Worm (Caenorhabditis elegans) whole organism, L4 larva: ENCODE results near the gene nlp-34.

Experiments
- D1046.2 ChIP-seq: fragments of 200-800 bp; sonication (Bioruptor generic); IDR thresholded peaks from 2 replicates; pipeline ENCODE4 v1.3.6; 2022; ENCODE audit warnings: missing genetic modification characterization, missing compliant biosample characterization
- F44E2.7 ChIP-seq: fragments of 200-800 bp; sonication (Bioruptor generic); IDR thresholded peaks from 2 replicates; pipeline ENCODE4 v2.1.2; 2022; ENCODE audit warnings: missing genetic modification characterization, missing compliant biosample characterization
- T20F7.1 ChIP-seq: fragments of 200-800 bp; sonication (Bioruptor generic); optimal IDR thresholded peaks from 2 replicates; lab custom pipeline; 2018; ENCODE audit warnings: mild to moderate bottlenecking, missing genetic modification characterization, missing compliant biosample characterization
- T26A8.4 ChIP-seq: fragments of 200-800 bp; sonication (Bioruptor generic); IDR thresholded peaks from 2 replicates; pipeline ENCODE4 v1.3.6; 2022; ENCODE audit warnings: missing genetic modification characterization, missing compliant biosample characterization
- Y48G9A.11 ChIP-seq: fragments of 200-800 bp; sonication (Bioruptor generic); IDR thresholded peaks from 2 replicates; pipeline ENCODE4 v1.3.6; 2022; ENCODE audit warnings: missing genetic modification reagents, missing genetic modification characterization, missing compliant biosample characterization
- ZK546.5 ChIP-seq, 2 experiments: sonication (generic microtip); optimal IDR thresholded peaks; 2 replicates each; lab custom pipeline; 2017; ENCODE audit warnings: missing biosample characterization in 2 of 2, missing genetic modification characterization in 2 of 2
- ceh-20 ChIP-seq: fragments of 200-800 bp; sonication (Bioruptor generic); IDR thresholded peaks from 2 replicates; pipeline ENCODE4 v1.3.6; 2022; ENCODE audit warnings: missing genetic modification reagents, missing genetic modification characterization, missing compliant biosample characterization
- ceh-32 ChIP-seq: sonication (generic microtip); optimal IDR thresholded peaks from 2 replicates; lab custom pipeline; 2016; ENCODE audit warnings: mild to moderate bottlenecking, missing genetic modification characterization, missing compliant biosample characterization; ENCODE audit not compliant: poor library complexity
- daf-16 ChIP-seq, 3 experiments: sonication (generic microtip); optimal IDR thresholded peaks; 2 replicates each; lab custom pipeline; 2016 to 2017; ENCODE audit warnings: missing genetic modification characterization in 3 of 3, missing genetic modification reagents in 3 of 3, mild to moderate bottlenecking in 2 of 3, missing compliant biosample characterization in 2 of 3, missing biosample characterization in 1 of 3, moderate library complexity in 1 of 3
- egl-27 ChIP-seq: sonication (generic microtip); optimal IDR thresholded peaks from 3 replicates; lab custom pipeline; 2017; ENCODE audit warnings: missing biosample characterization, missing genetic modification reagents, missing genetic modification characterization
- fos-1 ChIP-seq: fragments of 150-350 bp; optimal IDR thresholded peaks from 2 replicates; lab custom pipeline; 2014; ENCODE audit warnings: missing biosample characterization, missing genetic modification characterization
- lim-7 ChIP-seq: fragments of 200-800 bp; sonication (Bioruptor generic); IDR thresholded peaks from 2 replicates; pipeline ENCODE4 v1.3.6; 2022; ENCODE audit warnings: missing genetic modification characterization, missing compliant biosample characterization
- lin-1 ChIP-seq: fragments of 200-800 bp; sonication (Bioruptor generic); IDR thresholded peaks from 2 replicates; pipeline ENCODE4 v1.3.6; 2022; ENCODE audit warnings: missing genetic modification reagents, missing genetic modification characterization, missing compliant biosample characterization
- lin-13 ChIP-seq: fragments of 150-350 bp; optimal IDR thresholded peaks from 2 replicates; lab custom pipeline; 2014; ENCODE audit warnings: missing biosample characterization, missing genetic modification reagents, missing genetic modification characterization
- lir-3 ChIP-seq: sonication (generic microtip); optimal IDR thresholded peaks from 2 replicates; lab custom pipeline; 2016; ENCODE audit warnings: mild to moderate bottlenecking, missing genetic modification characterization, missing compliant biosample characterization
- madf-5 ChIP-seq, 2 experiments: fragments of 200-800 bp; sonication (Bioruptor generic); IDR thresholded peaks; 2 replicates each; pipeline ENCODE4 v1.3.6; 2022; ENCODE audit warnings: missing compliant biosample characterization in 2 of 2, missing genetic modification characterization in 2 of 2
- mdl-1 ChIP-seq, 2 experiments: fragments of 150-350 bp in 1 of 2; sonication (generic microtip) in 1 of 2; optimal IDR thresholded peaks; 2 replicates each; lab custom pipeline; 2014 to 2017; ENCODE audit warnings: missing biosample characterization in 2 of 2, missing genetic modification characterization in 2 of 2
- mes-2 ChIP-seq: sonication (generic microtip); optimal IDR thresholded peaks from 2 replicates; lab custom pipeline; 2016; ENCODE audit warnings: missing genotype, mild to moderate bottlenecking, missing genetic modification characterization, missing compliant biosample characterization; ENCODE audit not compliant: poor library complexity, severe bottlenecking
- nhr-10 ChIP-seq: fragments of 150-350 bp; optimal IDR thresholded peaks from 2 replicates; lab custom pipeline; 2014; ENCODE audit warnings: missing biosample characterization, missing genetic modification characterization
- nhr-102 ChIP-seq: sonication (generic microtip); optimal IDR thresholded peaks from 2 replicates; lab custom pipeline; 2016; ENCODE audit warnings: mild to moderate bottlenecking, missing genetic modification characterization, moderate library complexity, missing compliant biosample characterization
- nhr-11 ChIP-seq: fragments of 150-350 bp; optimal IDR thresholded peaks from 2 replicates; lab custom pipeline; 2014; ENCODE audit warnings: missing biosample characterization, missing genetic modification characterization
- nhr-237 ChIP-seq: sonication (generic microtip); optimal IDR thresholded peaks from 2 replicates; lab custom pipeline; 2017; ENCODE audit warnings: missing biosample characterization, missing genetic modification characterization
- nhr-25 ChIP-seq: sonication (generic microtip); optimal IDR thresholded peaks from 2 replicates; lab custom pipeline; 2017; ENCODE audit warnings: missing genetic modification characterization, mild to moderate bottlenecking, missing compliant biosample characterization, antibody characterized with exemption, moderate library complexity, borderline replicate concordance; ENCODE audit not compliant: insufficient read depth
- nhr-28 ChIP-seq: fragments of 150-350 bp; optimal IDR thresholded peaks from 2 replicates; lab custom pipeline; 2014; ENCODE audit warnings: missing biosample characterization, missing genetic modification characterization
- nhr-6 ChIP-seq: fragments of 150-350 bp; optimal IDR thresholded peaks from 2 replicates; lab custom pipeline; 2014; ENCODE audit warnings: missing biosample characterization, missing genetic modification characterization
- nhr-76 ChIP-seq: fragments of 150-350 bp; optimal IDR thresholded peaks from 2 replicates; lab custom pipeline; 2014; ENCODE audit warnings: missing biosample characterization, missing genetic modification characterization
- nhr-77 ChIP-seq: fragments of 150-350 bp; optimal IDR thresholded peaks from 2 replicates; lab custom pipeline; 2014; ENCODE audit warnings: missing biosample characterization, missing genetic modification characterization
- pqm-1 ChIP-seq: sonication (generic microtip); optimal IDR thresholded peaks from 2 replicates; lab custom pipeline; 2017; ENCODE audit warnings: missing biosample characterization, missing genetic modification characterization
- skn-1 ChIP-seq: fragments of 150-350 bp; optimal IDR thresholded peaks from 2 replicates; lab custom pipeline; 2014; ENCODE audit warnings: missing biosample characterization, missing genetic modification characterization
- snpc-4 ChIP-seq: fragments of 150-350 bp; optimal IDR thresholded peaks from 2 replicates; lab custom pipeline; 2014; ENCODE audit warnings: missing biosample characterization, missing genetic modification characterization
- tra-1 ChIP-seq: fragments of 200-800 bp; sonication (Bioruptor generic); IDR thresholded peaks from 2 replicates; pipeline ENCODE4 v1.3.6; 2022; ENCODE audit warnings: missing genetic modification reagents, missing genetic modification characterization, missing compliant biosample characterization
- unc-130 ChIP-seq: sonication (generic microtip); optimal IDR thresholded peaks from 2 replicates; lab custom pipeline; 2016; ENCODE audit warnings: missing genetic modification reagents, missing genetic modification characterization, missing compliant biosample characterization
- unc-62 ChIP-seq, 3 experiments: fragments of 150-350 bp in 1 of 3; sonication (generic microtip); optimal IDR thresholded peaks in 2 of 3; peaks in 1 of 3; 1 replicate in 1 of 3; 2 replicates in 2 of 3; lab custom pipeline; 2014 to 2017; ENCODE audit warnings: missing biosample characterization in 3 of 3, missing genetic modification characterization in 3 of 3, missing genetic modification reagents in 3 of 3, missing genotype in 1 of 3
- zag-1 ChIP-seq: fragments of 150-350 bp; optimal IDR thresholded peaks from 2 replicates; lab custom pipeline; 2014; ENCODE audit warnings: missing biosample characterization, missing genetic modification characterization
- zfp-2 ChIP-seq: sonication (generic microtip); optimal IDR thresholded peaks from 2 replicates; lab custom pipeline; 2016; ENCODE audit warnings: mild to moderate bottlenecking, missing genetic modification characterization, missing compliant biosample characterization
- zip-2 ChIP-seq: fragments of 150-350 bp; optimal IDR thresholded peaks from 2 replicates; lab custom pipeline; 2014; ENCODE audit warnings: missing biosample characterization, missing genetic modification characterization

Gene nlp-34

DNA sequence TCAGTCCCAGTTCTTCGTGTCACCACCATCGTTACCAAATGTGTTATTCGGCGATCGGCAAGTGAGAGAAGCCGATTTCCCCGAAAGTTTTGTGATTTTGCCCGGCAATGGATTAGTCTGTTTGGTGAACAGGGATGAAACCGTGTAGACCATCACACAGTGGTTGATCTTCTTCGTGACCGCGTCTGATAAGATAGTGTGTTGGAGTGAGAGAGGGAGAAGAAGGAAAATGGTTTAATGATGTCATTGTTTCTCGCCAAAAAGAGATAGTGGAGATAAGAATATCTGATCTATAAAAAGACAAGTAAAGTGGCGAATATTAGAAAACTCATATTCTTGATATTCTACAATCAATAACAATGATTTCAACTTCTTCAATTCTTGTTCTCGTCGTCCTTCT is 885 bp upstream of the nlp-34 start, which contains the start of gene nlp-31 (continued):
- no peak for TF ChIP-seq nhr-237 (tag; lab: Kevin White, UChicago)
- peak; percentile 15 for TF ChIP-seq nhr-11 (tag; lab: Kevin White, UChicago)
- TF ChIP-seq mdl-1 (tag; optimal IDR thresholded peaks at IDR 0.05; lab: Kevin White, UChicago) = peak in 1 of 2 experiments; percentile 75
- no peak for TF ChIP-seq lir-3 (tag; lab: Kevin White, UChicago)
- no peak for TF ChIP-seq ceh-32 (tag; lab: Kevin White, UChicago)
- TF ChIP-seq T20F7.1 = no peak
- peak; percentile 29 for TF ChIP-seq nhr-102 (tag; lab: Kevin White, UChicago)
- peak; percentile 71 for TF ChIP-seq nhr-10
- TF ChIP-seq unc-130 (GFP tag; lab: Kevin White, UChicago) = no peak
- TF ChIP-seq ceh-20 (GFP tag; lab: Robert Waterston, UW) = 0 out of 2 replicates have a peak, but pooled peaks have one; percentile 14
- TF ChIP-seq mes-2 = no peak
- TF ChIP-seq nhr-76 = no peak
- TF ChIP-seq ZK546.5 (tag; optimal IDR thresholded peaks at IDR 0.05; lab: Kevin White, UChicago) = no peak

ce11 chrV:3976964-3977363 is 2.0 kb downstream of the nlp-34 start, which contains the start of gene str-83:
TSS of gene str-83 (plus strand) at chrV:3977264.
- no peak for TF ChIP-seq nhr-6 (tag; lab: Kevin White, UChicago)

DNA sequence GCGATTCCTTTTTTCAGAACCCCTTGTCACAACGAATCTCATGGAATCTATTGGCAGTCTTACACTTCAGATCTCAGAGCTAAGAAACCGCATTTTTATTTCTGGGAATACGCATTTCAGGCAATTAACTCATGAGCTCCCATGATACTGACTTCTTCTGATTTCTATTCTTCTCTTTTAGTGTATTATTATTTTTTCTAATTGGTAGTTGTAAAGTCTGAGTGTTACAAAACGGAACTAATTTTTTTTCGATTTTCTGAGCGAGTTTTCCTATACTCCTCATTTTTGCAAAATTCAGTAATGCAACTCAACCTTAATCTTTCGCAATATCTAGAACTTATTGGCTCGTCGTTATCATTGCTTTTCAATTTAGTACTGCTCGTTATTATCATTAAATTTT is 4.6 kb downstream of the nlp-34 start, which contains the start of gene str-82:
Gene str-82 (plus strand): TSS at position 301 of the 400 bp plus-strand sequence.
- TF ChIP-seq fos-1 = no peak
- TF ChIP-seq zfp-2 (tag; lab: Kevin White, UChicago) = no peak
- TF ChIP-seq ceh-20 (GFP tag; lab: Robert Waterston, UW) = no peak
- no peak for TF ChIP-seq lim-7 (GFP tag; lab: Robert Waterston, UW)
- no peak for TF ChIP-seq zag-1 (tag; lab: Kevin White, UChicago)
- no peak for TF ChIP-seq T26A8.4 (GFP tag; lab: Robert Waterston, UW)
- no peak for TF ChIP-seq lin-13 (GFP tag; lab: Kevin White, UChicago)
- no peak for TF ChIP-seq madf-5 (GFP tag; IDR thresholded peaks at IDR 0.05; lab: Robert Waterston, UW)
- no peak for TF ChIP-seq egl-27
- no peak for TF ChIP-seq F44E2.7 (GFP tag; lab: Robert Waterston, UW)
- no peak for TF ChIP-seq nhr-25
- no peak for TF ChIP-seq tra-1
- TF ChIP-seq unc-62 (GFP tag; optimal IDR thresholded peaks at IDR 0.05 in 1 of 2; lab: Kevin White, UChicago) = no peak
- no peak for TF ChIP-seq unc-62 (tag; optimal IDR thresholded peaks at IDR 0.05; lab: Kevin White, UChicago)
- no peak for TF ChIP-seq nhr-237 (tag; lab: Kevin White, UChicago)
- TF ChIP-seq zip-2 (tag; lab: Kevin White, UChicago) = no peak
- TF ChIP-seq Y48G9A.11 = no peak
- TF ChIP-seq D1046.2 = no peak
- no peak for TF ChIP-seq pqm-1 (tag; lab: Kevin White, UChicago)
- no peak for TF ChIP-seq T20F7.1
- no peak for TF ChIP-seq snpc-4 (tag; lab: Kevin White, UChicago)
- TF ChIP-seq, all 104 proteins: peak for 0

ce11 chrV:3972846-3973245 is 6.1 kb downstream of the nlp-34 start, which contains the start of gene cyp-34A10:
TSS of gene cyp-34A10 (minus strand) at chrV:3972991.
- peak; percentile 73 for TF ChIP-seq nhr-77
- no peak for TF ChIP-seq lin-1 (GFP tag; lab: Robert Waterston, UW)
- TF ChIP-seq daf-16 (GFP tag; optimal IDR thresholded peaks at IDR 0.05; lab: Kevin White, UChicago) = no peak
- peak; percentile 13 for TF ChIP-seq daf-16 (tag; optimal IDR thresholded peaks at IDR 0.05; lab: Kevin White, UChicago)
- TF ChIP-seq nhr-28 (tag; lab: Kevin White, UChicago) = peak; percentile 73
- peak in 1 of 2 experiments; percentile 43 for TF ChIP-seq unc-62 (GFP tag; optimal IDR thresholded peaks at IDR 0.05 in 1 of 2; lab: Kevin White, UChicago)
- no peak for TF ChIP-seq unc-62 (tag; optimal IDR thresholded peaks at IDR 0.05; lab: Kevin White, UChicago)
- no peak for TF ChIP-seq skn-1 (tag; lab: Kevin White, UChicago)
